Fruit fly (Drosophila melanogaster) whole organism, embryonic: ENCODE results near the gene Ctr1B.

ENCODE experiments used
- CG10147 ChIP-seq: fragments of 200-800 bp; sonication (Bioruptor generic); optimal IDR thresholded peaks from 2 replicates; lab custom pipeline; 2019; ENCODE audit warnings: missing biosample characterization, mild to moderate bottlenecking, missing genetic modification characterization, moderate library complexity
- CG10209 ChIP-seq: fragments of 200-800 bp; sonication (Bioruptor generic); optimal IDR thresholded peaks from 3 replicates; lab custom pipeline; 2017; ENCODE audit warnings: missing biosample characterization, mild to moderate bottlenecking, missing genetic modification characterization, missing genetic modification reagents
- CG10321 ChIP-seq: fragments of 200-800 bp; sonication (Bioruptor generic); IDR thresholded peaks from 2 replicates; pipeline ENCODE4 v1.3.6; 2022; ENCODE audit warnings: missing biosample characterization, missing genetic modification characterization
- CG10431 ChIP-seq: fragments of 200-800 bp; sonication (Bioruptor generic); optimal IDR thresholded peaks from 3 replicates; lab custom pipeline; 2018; ENCODE audit warnings: missing biosample characterization, mild to moderate bottlenecking, missing genetic modification characterization
- CG10462 ChIP-seq: fragments of 200-800 bp; sonication (Bioruptor generic); optimal IDR thresholded peaks from 2 replicates; lab custom pipeline; 2016; ENCODE audit warnings: missing biosample characterization, missing genetic modification characterization
- CG10979 ChIP-seq: fragments of 200-800 bp; sonication (Bioruptor generic); optimal IDR thresholded peaks from 2 replicates; lab custom pipeline; 2018; ENCODE audit warnings: missing biosample characterization, mild to moderate bottlenecking, missing genetic modification characterization, moderate library complexity
- CG14667 ChIP-seq: fragments of 200-800 bp; sonication (Bioruptor generic); IDR thresholded peaks from 2 replicates; pipeline ENCODE4 v1.3.6; 2022; ENCODE audit warnings: missing biosample characterization, missing genetic modification characterization
- CG14965 ChIP-seq: fragments of 200-800 bp; sonication (Bioruptor generic); optimal IDR thresholded peaks from 2 replicates; lab custom pipeline; 2016; ENCODE audit warnings: missing biosample characterization, missing genetic modification characterization, borderline replicate concordance
- CG15696 ChIP-seq: fragments of 200-800 bp; sonication (Bioruptor generic); optimal IDR thresholded peaks from 2 replicates; lab custom pipeline; 2019; ENCODE audit warnings: missing biosample characterization, mild to moderate bottlenecking, missing genetic modification characterization, moderate library complexity
- CG1602 ChIP-seq: fragments of 200-800 bp; sonication (Bioruptor generic); optimal IDR thresholded peaks from 3 replicates; lab custom pipeline; 2016; ENCODE audit warnings: missing biosample characterization, missing genetic modification characterization
- CG17328 ChIP-seq: fragments of 200-800 bp; sonication (Bioruptor generic); IDR thresholded peaks from 2 replicates; pipeline ENCODE4 v1.3.6; 2022; ENCODE audit warnings: missing biosample characterization, missing genetic modification characterization
- CG17359 ChIP-seq: fragments of 200-800 bp; sonication (Bioruptor generic); optimal IDR thresholded peaks from 3 replicates; lab custom pipeline; 2018; ENCODE audit warnings: missing biosample characterization, mild to moderate bottlenecking, missing genetic modification characterization, moderate library complexity
- CG17802 ChIP-seq: fragments of 200-800 bp; sonication (Bioruptor generic); optimal IDR thresholded peaks from 2 replicates; lab custom pipeline; 2018; ENCODE audit warnings: missing biosample characterization, mild to moderate bottlenecking, missing genetic modification characterization, moderate library complexity
- CG18262 ChIP-seq: fragments of 200-800 bp; optimal IDR thresholded peaks from 3 replicates; lab custom pipeline; 2019; ENCODE audit warnings: missing biosample characterization, mild to moderate bottlenecking, missing genetic modification characterization, moderate library complexity
- CG18764 ChIP-seq: fragments of 200-800 bp; sonication (Bioruptor generic); optimal IDR thresholded peaks from 3 replicates; lab custom pipeline; 2016; ENCODE audit warnings: missing biosample characterization, missing genetic modification characterization
- CG2678 ChIP-seq: fragments of 200-800 bp; sonication (Bioruptor generic); optimal IDR thresholded peaks from 3 replicates; lab custom pipeline; 2019; ENCODE audit warnings: missing biosample characterization, mild to moderate bottlenecking, missing genetic modification characterization, moderate library complexity
- CG30020 ChIP-seq: fragments of 200-800 bp; optimal IDR thresholded peaks from 2 replicates; lab custom pipeline; 2019; ENCODE audit warnings: missing biosample characterization, mild to moderate bottlenecking, missing genetic modification characterization, moderate library complexity
- CG3726 ChIP-seq: fragments of 200-800 bp; sonication (Bioruptor generic); IDR thresholded peaks from 3 replicates; pipeline ENCODE4, ENCODE4 v1.3.6; 2022; ENCODE audit warnings: missing biosample characterization, missing genetic modification characterization
- CG3847 ChIP-seq: fragments of 200-800 bp; sonication (Bioruptor generic); IDR thresholded peaks from 2 replicates; pipeline ENCODE4 v1.3.6; 2022; ENCODE audit warnings: missing biosample characterization, missing genetic modification characterization
- CG4328 ChIP-seq: fragments of 200-800 bp; sonication (Bioruptor generic); optimal IDR thresholded peaks from 3 replicates; lab custom pipeline; 2017; ENCODE audit warnings: missing biosample characterization, missing genetic modification reagents, missing genetic modification characterization
- CG4424 ChIP-seq: fragments of 200-800 bp; sonication (Bioruptor generic); optimal IDR thresholded peaks from 3 replicates; lab custom pipeline; 2016; ENCODE audit warnings: missing biosample characterization, missing genetic modification characterization
- CG4707 ChIP-seq: fragments of 200-800 bp; sonication (Bioruptor generic); optimal IDR thresholded peaks from 2 replicates; lab custom pipeline; 2018; ENCODE audit warnings: missing biosample characterization, mild to moderate bottlenecking, missing genetic modification characterization, moderate library complexity
- CG5245 ChIP-seq: fragments of 200-800 bp; sonication (Bioruptor generic); optimal IDR thresholded peaks from 3 replicates; lab custom pipeline; 2016; ENCODE audit warnings: missing biosample characterization, missing genetic modification characterization
- CG6813 ChIP-seq: fragments of 200-800 bp; sonication (Bioruptor generic); optimal IDR thresholded peaks from 2 replicates; lab custom pipeline; 2017; ENCODE audit warnings: missing biosample characterization, missing genetic modification characterization, mild to moderate bottlenecking, moderate library complexity, missing genetic modification reagents
- CG9932 ChIP-seq: fragments of 200-800 bp; sonication (Bioruptor generic); IDR thresholded peaks from 2 replicates; pipeline ENCODE4 v1.3.6; 2022; ENCODE audit warnings: missing biosample characterization, missing genetic modification characterization
- Dll ChIP-seq: fragments of 200-800 bp; sonication (Bioruptor generic); IDR thresholded peaks from 4 replicates; pipeline ENCODE4 v1.3.6; 2022; ENCODE audit warnings: missing biosample characterization, missing genetic modification characterization; ENCODE audit not compliant: partially characterized antibody
- Dp ChIP-seq: fragments of 200-800 bp; sonication (Bioruptor generic); optimal IDR thresholded peaks from 2 replicates; lab custom pipeline; 2018; ENCODE audit warnings: missing biosample characterization, mild to moderate bottlenecking, missing genetic modification characterization, moderate library complexity
- Eip74EF ChIP-seq, 2 experiments: fragments of 200-800 bp in 1 of 2; fragments of >200 bp in 1 of 2; sonication (Bioruptor generic) in 1 of 2; optimal IDR thresholded peaks; 2 replicates each; lab custom pipeline; 2017 to 2019; ENCODE audit warnings: missing biosample characterization in 2 of 2, missing genetic modification characterization in 2 of 2, mild to moderate bottlenecking in 1 of 2, moderate library complexity in 1 of 2
- Gsc ChIP-seq: fragments of 200-800 bp; sonication (Bioruptor generic); IDR thresholded peaks from 2 replicates; pipeline ENCODE4 v1.3.6; 2022; ENCODE audit warnings: missing biosample characterization, missing genetic modification characterization
- Gug ChIP-seq: fragments of 200-800 bp; sonication (Bioruptor generic); IDR thresholded peaks from 4 replicates; pipeline ENCODE4 v1.3.6; 2022; ENCODE audit warnings: missing biosample characterization, missing genetic modification characterization
- Hey ChIP-seq: fragments of 200-800 bp; sonication (Bioruptor generic); optimal IDR thresholded peaks from 3 replicates; lab custom pipeline; 2018; ENCODE audit warnings: missing biosample characterization, mild to moderate bottlenecking, missing genetic modification characterization
- HmgD ChIP-seq: fragments of 200-800 bp; sonication (Bioruptor generic); optimal IDR thresholded peaks from 3 replicates; lab custom pipeline; 2016; ENCODE audit warnings: missing biosample characterization, missing genetic modification characterization
- Lpt ChIP-seq: fragments of >200 bp; optimal IDR thresholded peaks from 2 replicates; lab custom pipeline; 2018; ENCODE audit warnings: missing biosample characterization, missing genetic modification characterization
- Nf-YA ChIP-seq: fragments of 200-800 bp; sonication (Bioruptor generic); IDR thresholded peaks from 2 replicates; pipeline ENCODE4 v1.3.6; 2022; ENCODE audit warnings: missing biosample characterization, missing genetic modification characterization
- NfI ChIP-seq: fragments of 200-800 bp; sonication (Bioruptor generic); optimal IDR thresholded peaks from 3 replicates; lab custom pipeline; 2018; ENCODE audit warnings: missing biosample characterization, mild to moderate bottlenecking, missing genetic modification characterization, moderate library complexity
- PHDP ChIP-seq: fragments of 200-800 bp; sonication (Bioruptor generic); optimal IDR thresholded peaks from 3 replicates; lab custom pipeline; 2018; ENCODE audit warnings: missing biosample characterization, mild to moderate bottlenecking, missing genetic modification characterization, moderate library complexity
- Sox100B ChIP-seq: fragments of 200-800 bp; sonication (Bioruptor generic); optimal IDR thresholded peaks from 3 replicates; lab custom pipeline; 2018; ENCODE audit warnings: missing biosample characterization, mild to moderate bottlenecking, missing genetic modification characterization
- Usf ChIP-seq: fragments of 200-800 bp; sonication (Bioruptor generic); optimal IDR thresholded peaks from 2 replicates; lab custom pipeline; 2017; ENCODE audit warnings: missing genotype, missing biosample characterization, missing genetic modification characterization
- bigmax ChIP-seq: fragments of 200-800 bp; sonication (Bioruptor generic); optimal IDR thresholded peaks from 2 replicates; lab custom pipeline; 2018; ENCODE audit warnings: missing biosample characterization, mild to moderate bottlenecking, missing genetic modification characterization
- btn ChIP-seq: fragments of 200-800 bp; sonication (Bioruptor generic); optimal IDR thresholded peaks from 2 replicates; lab custom pipeline; 2016; ENCODE audit warnings: missing biosample characterization, missing genetic modification characterization
- cato ChIP-seq: fragments of 200-800 bp; sonication (Bioruptor generic); optimal IDR thresholded peaks from 2 replicates; lab custom pipeline; 2016; ENCODE audit warnings: missing biosample characterization, missing genetic modification characterization, borderline replicate concordance
- fru ChIP-seq: fragments of >200 bp; optimal IDR thresholded peaks from 2 replicates; lab custom pipeline; 2017
- fu2 ChIP-seq: fragments of 200-800 bp; sonication (Bioruptor generic); optimal IDR thresholded peaks from 2 replicates; lab custom pipeline; 2016; ENCODE audit warnings: missing biosample characterization, missing genetic modification characterization
- pfk ChIP-seq: fragments of 200-800 bp; sonication (Bioruptor generic); optimal IDR thresholded peaks from 2 replicates; lab custom pipeline; 2018; ENCODE audit warnings: missing biosample characterization, mild to moderate bottlenecking, missing genetic modification characterization, moderate library complexity
- phol ChIP-seq: fragments of 200-800 bp; sonication (Bioruptor generic); optimal IDR thresholded peaks from 3 replicates; lab custom pipeline; 2018; ENCODE audit warnings: missing biosample characterization, mild to moderate bottlenecking, missing genetic modification characterization, moderate library complexity
- pita ChIP-seq: fragments of 200-800 bp; sonication (Bioruptor generic); optimal IDR thresholded peaks from 2 replicates; lab custom pipeline; 2017; ENCODE audit warnings: missing biosample characterization, mild to moderate bottlenecking, missing genetic modification characterization
- pnt ChIP-seq: fragments of 200-800 bp; sonication (Bioruptor generic); optimal IDR thresholded peaks from 3 replicates; lab custom pipeline; 2016; ENCODE audit warnings: missing biosample characterization, missing genetic modification characterization
- ro ChIP-seq: fragments of 200-800 bp; sonication (Bioruptor generic); IDR thresholded peaks from 2 replicates; pipeline ENCODE4 v1.3.6; 2022; ENCODE audit warnings: missing biosample characterization, missing genetic modification characterization
- sr ChIP-seq: fragments of 200-800 bp; sonication (Bioruptor generic); IDR thresholded peaks from 3 replicates; pipeline ENCODE4 v1.3.6; 2022; ENCODE audit warnings: missing biosample characterization, missing genetic modification characterization
- tna ChIP-seq: fragments of 200-800 bp; sonication (Bioruptor generic); IDR thresholded peaks from 2 replicates; pipeline ENCODE4 v1.3.6; 2022; ENCODE audit warnings: missing biosample characterization, missing genetic modification characterization; ENCODE audit not compliant: partially characterized antibody
- wek ChIP-seq: fragments of 200-800 bp; sonication (Bioruptor generic); optimal IDR thresholded peaks from 3 replicates; lab custom pipeline; 2018; ENCODE audit warnings: missing biosample characterization, mild to moderate bottlenecking, missing genetic modification characterization, moderate library complexity

Gene Ctr1B

DNA sequence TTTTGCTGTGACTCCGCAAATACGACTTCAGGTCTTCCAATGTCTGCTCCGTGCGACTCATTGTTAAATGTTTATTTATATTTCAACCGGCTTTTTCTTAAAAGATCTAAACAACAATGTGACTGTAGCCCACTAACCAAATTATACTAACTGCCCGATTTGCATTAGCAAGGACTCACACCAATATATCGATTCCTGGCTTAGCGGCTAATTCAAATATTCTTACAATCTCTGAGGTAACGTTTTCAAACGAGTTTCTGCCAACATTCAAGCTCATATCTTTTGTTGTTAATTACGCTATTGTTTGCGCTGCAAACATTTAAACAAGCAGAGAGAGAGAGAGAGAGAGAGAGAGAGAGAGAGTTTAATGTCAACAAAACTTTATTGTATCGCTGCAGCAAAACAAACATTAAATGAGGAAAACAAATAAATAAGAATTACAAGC, 8.9 kb upstream of the Ctr1B start, which contains the start of gene tex (continued):
- TF ChIP-seq CG3726 (GFP tag; lab: Robert Waterston, UW) (no peak), Gsc (no peak), CG10979 (tag; lab: Kevin White, UChicago) (peak; percentile 31), CG1602 (GFP tag; lab: Kevin White, UChicago) (no peak), btn (no peak), wek (GFP tag; lab: Kevin White, UChicago) (peak; percentile 57), CG4328 (no peak), tna (GFP tag; lab: Robert Waterston, UW) (no peak), CG18764 (GFP tag; lab: Kevin White, UChicago) (no peak), fu2 (GFP tag; lab: Kevin White, UChicago) (no peak), CG10321 (GFP tag; lab: Robert Waterston, UW) (no peak), CG17802 (tag; lab: Kevin White, UChicago) (no peak), Lpt (GFP tag; lab: Kevin White, UChicago) (no peak), Nf-YA (GFP tag; lab: Robert Waterston, UW) (no peak), Usf (no peak), Eip74EF (GFP tag; optimal IDR thresholded peaks at IDR 0.05; lab: Kevin White, UChicago) (peak in 1 of 2 experiments; percentile 80), phol (tag; lab: Kevin White, UChicago) (peak; percentile 22), CG15696 (peak; percentile 68), CG3847 (GFP tag; lab: Robert Waterston, UW) (no peak), CG17328 (GFP tag; lab: Robert Waterston, UW) (no peak), CG14667 (GFP tag; lab: Robert Waterston, UW) (no peak), CG10147 (GFP tag; lab: Kevin White, UChicago) (no peak), pfk (GFP tag; lab: Kevin White, UChicago) (no peak), pita (GFP tag; lab: Kevin White, UChicago) (peak; percentile 56), bigmax (GFP tag; lab: Kevin White, UChicago) (no peak), Sox100B (no peak), HmgD (GFP tag; lab: Kevin White, UChicago) (peak; percentile 35), Gug (no peak), CG5245 (GFP tag; lab: Kevin White, UChicago) (peak; percentile 10), CG10462 (GFP tag; lab: Kevin White, UChicago) (no peak), CG4707 (peak; percentile 71), CG30020 (tag; lab: Kevin White, UChicago) (no peak), Dp (GFP tag; lab: Kevin White, UChicago) (peak; percentile 98), CG6813 (GFP tag; lab: Kevin White, UChicago) (peak; percentile 67), NfI (GFP tag; lab: Kevin White, UChicago) (no peak), pnt (GFP tag; lab: Kevin White, UChicago) (peak; percentile 12), Dll (GFP tag; lab: Robert Waterston, UW) (peak; percentile 62; the same call in 3 of the 4 replicates), CG17359 (tag; lab: Kevin White, UChicago) (peak; percentile 55), PHDP (tag; lab: Kevin White, UChicago) (peak; percentile 9), Hey (tag; lab: Kevin White, UChicago) (no peak), CG2678 (no peak), sr (GFP tag; lab: Robert Waterston, UW) (0 out of 3 replicates have a peak, but pooled peaks have one; percentile 12), CG14965 (no peak), ro (GFP tag; lab: Robert Waterston, UW) (no peak), fru (lab: Kevin White, UChicago) (no peak), CG10209 (GFP tag; lab: Kevin White, UChicago) (no peak), CG10431 (GFP tag; lab: Kevin White, UChicago) (peak; percentile 31), CG9932 (GFP tag; lab: Robert Waterston, UW) (no peak), CG18262 (tag; lab: Kevin White, UChicago) (peak; percentile 65), CG4424 (GFP tag; lab: Kevin White, UChicago) (no peak), cato (GFP tag; lab: Kevin White, UChicago) (no peak)
